Worm (Caenorhabditis elegans) whole organism, early embryonic: ENCODE data around the gene R03H10.6.
A peak's percentile ranks its signal among the peaks of the same experiment; 100 is the strongest.

Source experiments
- B0310.2 ChIP-seq: sonication (generic microtip); optimal IDR thresholded peaks from 2 replicates; lab custom pipeline; 2016; ENCODE audit warnings: mild to moderate bottlenecking, missing genetic modification characterization, missing compliant biosample characterization
- F13C5.2 ChIP-seq: sonication (generic microtip); optimal IDR thresholded peaks from 2 replicates; lab custom pipeline; 2017; ENCODE audit warnings: mild to moderate bottlenecking, missing genetic modification characterization, inconsistent platforms, missing compliant biosample characterization
- aly-1 ChIP-seq: sonication (generic microtip); optimal IDR thresholded peaks from 2 replicates; lab custom pipeline; 2016; ENCODE audit warnings: missing genetic modification characterization, missing compliant biosample characterization
- ama-1 ChIP-seq: fragments of 150-350 bp; optimal IDR thresholded peaks from 2 replicates; lab custom pipeline; 2014
- ceh-13 ChIP-seq: fragments of 200-800 bp; sonication (Bioruptor generic); optimal IDR thresholded peaks from 2 replicates; lab custom pipeline; 2018; ENCODE audit warnings: mild to moderate bottlenecking, missing genetic modification characterization, missing compliant biosample characterization
- ceh-36 ChIP-seq: sonication (generic microtip); optimal IDR thresholded peaks from 2 replicates; lab custom pipeline; 2016; ENCODE audit warnings: missing genetic modification characterization, inconsistent platforms, missing compliant biosample characterization
- ets-7 ChIP-seq: sonication (generic microtip); optimal IDR thresholded peaks from 2 replicates; lab custom pipeline; 2016; ENCODE audit warnings: missing genotype, missing genetic modification characterization, missing compliant biosample characterization
- flt-1 ChIP-seq: fragments of 200-800 bp; sonication (Bioruptor generic); IDR thresholded peaks from 2 replicates; pipeline ENCODE4 v1.3.6; 2022; ENCODE audit warnings: missing genetic modification characterization, missing compliant biosample characterization
- hmbx-1 ChIP-seq: sonication (generic microtip); optimal IDR thresholded peaks from 2 replicates; lab custom pipeline; 2016; ENCODE audit warnings: mild to moderate bottlenecking, missing genetic modification characterization, missing compliant biosample characterization
- hmg-4 ChIP-seq: fragments of 200-800 bp; sonication (Bioruptor generic); optimal IDR thresholded peaks from 2 replicates; lab custom pipeline; 2018; ENCODE audit warnings: mild to moderate bottlenecking, missing genetic modification characterization, missing compliant biosample characterization
- hnd-1 ChIP-seq: sonication (generic microtip); optimal IDR thresholded peaks from 2 replicates; lab custom pipeline; 2016; ENCODE audit warnings: missing genetic modification characterization, missing compliant biosample characterization
- pes-1 ChIP-seq: fragments of 200-800 bp; sonication (Bioruptor generic); IDR thresholded peaks from 2 replicates; pipeline ENCODE4 v1.3.6; 2022; ENCODE audit warnings: missing genetic modification reagents, missing genetic modification characterization, missing compliant biosample characterization
- scrt-1 ChIP-seq: fragments of 200-800 bp; sonication (Bioruptor generic); IDR thresholded peaks from 2 replicates; pipeline ENCODE4 v1.3.6; 2022; ENCODE audit warnings: missing genetic modification characterization, missing compliant biosample characterization
- sea-1 ChIP-seq: fragments of 200-800 bp; sonication (Bioruptor generic); conservative IDR thresholded peaks from 2 replicates; pipeline ENCODE4 v1.3.6; 2022; ENCODE audit warnings: missing genetic modification characterization, missing compliant biosample characterization
- tbx-11 ChIP-seq: fragments of 200-800 bp; sonication (Bioruptor generic); IDR thresholded peaks from 2 replicates; pipeline ENCODE4 v1.3.6; 2022; ENCODE audit warnings: missing genetic modification characterization, missing compliant biosample characterization
- tbx-37 ChIP-seq: fragments of 200-800 bp; sonication (Bioruptor generic); conservative IDR thresholded peaks from 2 replicates; pipeline ENCODE4 v1.3.6; 2022; ENCODE audit warnings: missing genetic modification reagents, missing genetic modification characterization, missing compliant biosample characterization
- tra-4 ChIP-seq: sonication (generic microtip); optimal IDR thresholded peaks from 2 replicates; lab custom pipeline; 2017; ENCODE audit warnings: missing genetic modification characterization, missing compliant biosample characterization

R03H10.6 gene

ce11 chrII:4209071-4209747 lies 35.9 kb upstream of the R03H10.6 start, which contains the start of gene F31D5.6:
Gene F31D5.6, plus strand, starts transcription at chrII:4209697.
- TF ChIP-seq tra-4 (tag; lab: Kevin White, UChicago): no peak
- TF ChIP-seq sea-1 (GFP tag; lab: Robert Waterston, UW): 0 out of 2 replicates have a peak, but pooled peaks have one; percentile 43
- TF ChIP-seq tbx-37: no peak
- TF ChIP-seq hnd-1 (tag; lab: Kevin White, UChicago): no peak

- TF ChIP-seq hmg-4 (GFP tag; lab: Kevin White, UChicago): no peak
- no peak for TF ChIP-seq flt-1
- TF ChIP-seq ets-7 (tag; lab: Kevin White, UChicago): no peak
Measured at ce11 chrII:4203729-4204184, 30.5 kb upstream of the R03H10.6 start, which contains the start of gene mth-1. Gene mth-1, minus strand, starts transcription at chrII:4203779.

ce11 chrII:4194127-4194526 lies 20.8 kb upstream of the R03H10.6 start, which contains the start of gene mth-2:
Gene mth-2, minus strand, starts transcription at chrII:4194314.
- TF ChIP-seq ceh-36 (tag; lab: Kevin White, UChicago) (no peak), tbx-37 (no peak), tbx-11 (GFP tag; lab: Robert Waterston, UW) (no peak), B0310.2 (tag; lab: Kevin White, UChicago) (no peak)

- TF ChIP-seq ets-7 (tag; lab: Kevin White, UChicago) (no peak), ceh-36 (tag; lab: Kevin White, UChicago) (no peak), B0310.2 (tag; lab: Kevin White, UChicago) (no peak), ceh-13 (GFP tag; lab: Kevin White, UChicago) (no peak), flt-1 (no peak), pes-1 (GFP tag; lab: Robert Waterston, UW) (no peak), tra-4 (tag; lab: Kevin White, UChicago) (no peak), aly-1 (no peak), sea-1 (GFP tag; lab: Robert Waterston, UW) (no peak), F13C5.2 (no peak), hmbx-1 (tag; lab: Kevin White, UChicago) (no peak), hnd-1 (tag; lab: Kevin White, UChicago) (no peak), hmg-4 (GFP tag; lab: Kevin White, UChicago) (no peak), ama-1 (lab: Kevin White, UChicago) (no peak)
Measured at ce11 chrII:4186364-4186763, 13.1 kb upstream of the R03H10.6 start, which contains the start of gene cpna-1. Gene cpna-1, plus strand, starts transcription at chrII:4186664.

- TF ChIP-seq sea-1 (GFP tag; lab: Robert Waterston, UW) (no peak), hmg-4 (GFP tag; lab: Kevin White, UChicago) (no peak), ama-1 (lab: Kevin White, UChicago) (no peak), tbx-37 (no peak), hnd-1 (tag; lab: Kevin White, UChicago) (no peak), hmbx-1 (tag; lab: Kevin White, UChicago) (no peak), flt-1 (no peak), scrt-1 (GFP tag; lab: Robert Waterston, UW) (no peak), tbx-11 (GFP tag; lab: Robert Waterston, UW) (no peak), ets-7 (tag; lab: Kevin White, UChicago) (no peak), F13C5.2 (no peak), ceh-13 (GFP tag; lab: Kevin White, UChicago) (no peak), pes-1 (GFP tag; lab: Robert Waterston, UW) (no peak), ceh-36 (tag; lab: Kevin White, UChicago) (no peak), aly-1 (no peak), tra-4 (tag; lab: Kevin White, UChicago) (no peak), B0310.2 (tag; lab: Kevin White, UChicago) (no peak)
Measured at ce11 chrII:4183979-4184378, 10.7 kb upstream of the R03H10.6 start.

- TF ChIP-seq hnd-1 (tag; lab: Kevin White, UChicago) (no peak), aly-1 (no peak), F13C5.2 (no peak), hmbx-1 (tag; lab: Kevin White, UChicago) (no peak), B0310.2 (tag; lab: Kevin White, UChicago) (no peak), ets-7 (tag; lab: Kevin White, UChicago) (no peak), ama-1 (lab: Kevin White, UChicago) (no peak), scrt-1 (GFP tag; lab: Robert Waterston, UW) (no peak), sea-1 (GFP tag; lab: Robert Waterston, UW) (no peak), tbx-11 (GFP tag; lab: Robert Waterston, UW) (no peak), flt-1 (no peak), tbx-37 (no peak), ceh-36 (tag; lab: Kevin White, UChicago) (no peak)
Measured at ce11 chrII:4182364-4182763, 9.1 kb upstream of the R03H10.6 start, which contains the start of gene R03H10.11. Gene R03H10.11, plus strand, starts transcription at chrII:4182664.

- TF ChIP-seq F13C5.2 (no peak), ceh-13 (GFP tag; lab: Kevin White, UChicago) (no peak), sea-1 (GFP tag; lab: Robert Waterston, UW) (no peak), flt-1 (no peak), ets-7 (tag; lab: Kevin White, UChicago) (no peak), scrt-1 (GFP tag; lab: Robert Waterston, UW) (no peak), hnd-1 (tag; lab: Kevin White, UChicago) (no peak), B0310.2 (tag; lab: Kevin White, UChicago) (no peak), ceh-36 (tag; lab: Kevin White, UChicago) (no peak), tra-4 (tag; lab: Kevin White, UChicago) (no peak), aly-1 (no peak), tbx-37 (no peak), ama-1 (lab: Kevin White, UChicago) (no peak), hmg-4 (GFP tag; lab: Kevin White, UChicago) (no peak), tbx-11 (GFP tag; lab: Robert Waterston, UW) (no peak), pes-1 (GFP tag; lab: Robert Waterston, UW) (no peak), hmbx-1 (tag; lab: Kevin White, UChicago) (no peak)
Measured at ce11 chrII:4179897-4180296, 6.6 kb upstream of the R03H10.6 start, which contains the start of gene R03H10.1. Gene R03H10.1, plus strand, starts transcription at chrII:4180248.
